Fruit fly (Drosophila melanogaster): ENCODE data around the gene CG10973.

The CG10973 gene

DNA sequence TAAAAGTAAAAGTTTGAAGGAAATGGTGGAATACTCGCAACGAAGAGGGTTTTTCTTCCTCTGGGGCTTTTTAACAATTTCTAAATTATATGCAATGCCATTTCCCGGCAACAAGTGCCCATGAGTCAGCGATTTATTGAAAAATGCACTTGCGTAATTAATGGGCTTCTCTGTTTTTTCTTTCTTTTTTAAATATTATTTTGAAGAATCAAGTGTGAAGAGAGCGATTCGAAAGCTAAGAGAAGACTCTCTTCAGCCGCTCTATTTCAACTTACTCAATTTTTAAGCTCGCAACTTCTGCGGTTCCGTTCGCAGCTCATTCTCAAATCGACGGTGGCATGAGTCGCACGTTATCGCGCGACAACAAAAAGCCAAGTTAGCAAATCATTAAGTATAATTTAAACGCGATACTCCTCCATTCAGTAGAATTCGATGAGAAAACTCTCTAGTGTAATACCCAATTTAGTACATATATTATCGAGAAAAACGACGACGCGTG lies 35.4 kb upstream of the CG10973 start, which contains the start of gene CG42709 (continued):
- no peak for TF ChIP-seq cg (GFP tag; optimal IDR thresholded peaks at IDR 0.05)
- no peak for TF ChIP-seq Bteb2 (GFP tag; optimal IDR thresholded peaks at IDR 0.05)
- TF ChIP-seq kay (GFP tag; optimal IDR thresholded peaks at IDR 0.05) = no peak
- no peak for TF ChIP-seq gt (GFP tag; IDR thresholded peaks at IDR 0.05)
- no peak for TF ChIP-seq CG34224 (GFP tag; IDR thresholded peaks at IDR 0.05; ENCODE audit: partially characterized antibody)
- TF ChIP-seq ro (GFP tag; IDR thresholded peaks at IDR 0.05) = no peak
- TF ChIP-seq Dad (GFP tag; optimal IDR thresholded peaks at IDR 0.05) = no peak
- no peak for TF ChIP-seq Ets97D (GFP tag; optimal IDR thresholded peaks at IDR 0.05)
- TF ChIP-seq dimm (GFP tag; IDR thresholded peaks at IDR 0.05) = no peak
- TF ChIP-seq Ravus (GFP tag; IDR thresholded peaks at IDR 0.05) = no peak
- TF ChIP-seq mld (GFP tag; IDR thresholded peaks at IDR 0.05; ENCODE audit: partially characterized antibody) = no peak
- no peak for TF ChIP-seq CG7745 (tag; optimal IDR thresholded peaks at IDR 0.05)
- TF ChIP-seq CG10565 (GFP tag; optimal IDR thresholded peaks at IDR 0.05) = no peak
- TF ChIP-seq Bgb (GFP tag; IDR thresholded peaks at IDR 0.05; ENCODE audit: partially characterized antibody) = peak; percentile 24; the same call in 1 of the 2 replicates
- no peak for TF ChIP-seq Side (GFP tag; optimal IDR thresholded peaks at IDR 0.05)
- TF ChIP-seq dati (GFP tag; IDR thresholded peaks at IDR 0.05) = no peak
- no peak for TF ChIP-seq CG11696 (GFP tag; IDR thresholded peaks at IDR 0.05)
- TF ChIP-seq CG18476 (GFP tag; optimal IDR thresholded peaks at IDR 0.05) = no peak
- no peak for TF ChIP-seq CG15011 (GFP tag; optimal IDR thresholded peaks at IDR 0.05)
- TF ChIP-seq CG3995 (GFP tag; optimal IDR thresholded peaks at IDR 0.05) = no peak
- TF ChIP-seq CG3065 (GFP tag; optimal IDR thresholded peaks at IDR 0.05) = no peak
- no peak for TF ChIP-seq CG7928 (GFP tag; optimal IDR thresholded peaks at IDR 0.05)
- TF ChIP-seq odd (GFP tag; optimal IDR thresholded peaks at IDR 0.05) = no peak
- TF ChIP-seq Max (GFP tag; optimal IDR thresholded peaks at IDR 0.05) = no peak
- no peak for TF ChIP-seq dysf (GFP tag; IDR thresholded peaks at IDR 0.05)
- no peak for TF ChIP-seq bowl (GFP tag; IDR thresholded peaks at IDR 0.05)
- no peak for TF ChIP-seq Hmr (GFP tag; optimal IDR thresholded peaks at IDR 0.05)
- TF ChIP-seq ttk (GFP tag; IDR thresholded peaks at IDR 0.05) = no peak
- TF ChIP-seq cato (GFP tag; optimal IDR thresholded peaks at IDR 0.05; ENCODE audit: borderline replicate concordance) = no peak
- peak; percentile 24 for TF ChIP-seq BtbVII (GFP tag; optimal IDR thresholded peaks at IDR 0.05)
- TF ChIP-seq CG17186 (GFP tag; optimal IDR thresholded peaks at IDR 0.05) = no peak
- no peak for TF ChIP-seq Xbp1 (GFP tag; optimal IDR thresholded peaks at IDR 0.05)
- TF ChIP-seq schlank (tag; optimal IDR thresholded peaks at IDR 0.05) = no peak
- no peak for TF ChIP-seq CG11456 (GFP tag; IDR thresholded peaks at IDR 0.05)
- TF ChIP-seq Hr39 (optimal IDR thresholded peaks at IDR 0.05) = no peak
- no peak for TF ChIP-seq CG15073 (GFP tag; optimal IDR thresholded peaks at IDR 0.05)
- no peak for TF ChIP-seq nmo (GFP tag; optimal IDR thresholded peaks at IDR 0.05)
- TF ChIP-seq CG8359 (GFP tag; optimal IDR thresholded peaks at IDR 0.05; ENCODE audit: borderline replicate concordance) = no peak
- TF ChIP-seq CG34376 (GFP tag; optimal IDR thresholded peaks at IDR 0.05) = peak; percentile 21
- no peak for TF ChIP-seq oc (tag; optimal IDR thresholded peaks at IDR 0.05)
- TF ChIP-seq Dref (GFP tag; IDR thresholded peaks at IDR 0.05) = no peak
- TF ChIP-seq corto (GFP tag; optimal IDR thresholded peaks at IDR 0.05) = peak; percentile 13
- no peak for TF ChIP-seq CG10321 (GFP tag; IDR thresholded peaks at IDR 0.05)
- TF ChIP-seq stc (GFP tag; IDR thresholded peaks at IDR 0.05) = no peak
- peak; percentile 19; the same call in 1 of the 3 replicates for TF ChIP-seq ci (GFP tag; IDR thresholded peaks at IDR 0.05)
- no peak for TF ChIP-seq CG14710 (tag; optimal IDR thresholded peaks at IDR 0.05)
- TF ChIP-seq CG16815 (GFP tag; optimal IDR thresholded peaks at IDR 0.05) = no peak
- TF ChIP-seq Sox100B (GFP tag; optimal IDR thresholded peaks at IDR 0.05) = no peak
- no peak for TF ChIP-seq CG10147 (GFP tag; optimal IDR thresholded peaks at IDR 0.05)
- no peak for TF ChIP-seq bab2 (GFP tag; optimal IDR thresholded peaks at IDR 0.05)
- peak; percentile 47; the same call in 1 of the 3 replicates for TF ChIP-seq z (GFP tag; IDR thresholded peaks at IDR 0.05)
- no peak for TF ChIP-seq mam (GFP tag; optimal IDR thresholded peaks at IDR 0.05)

Measured in whole organism, embryonic.